Worm (Caenorhabditis elegans) whole organism, L2 larva: ENCODE measurements around the gene B0334.10.
"Not testable (repeated sequence)": the region's sequence is repeated elsewhere in the genome, so short reads cannot be mapped to it uniquely, and the experiment has no call there.

Experiments used
- C34F6.9 ChIP-seq: fragments of 150-350 bp; optimal IDR thresholded peaks from 2 replicates; lab custom pipeline; 2014; ENCODE audit warnings: missing biosample characterization, missing genetic modification characterization
- F13H6.1 ChIP-seq: sonication (generic microtip); optimal IDR thresholded peaks from 2 replicates; lab custom pipeline; 2016; ENCODE audit warnings: missing genetic modification characterization, missing compliant biosample characterization
- R02D3.7 ChIP-seq: fragments of 150-350 bp; optimal IDR thresholded peaks from 2 replicates; lab custom pipeline; 2014; ENCODE audit warnings: missing biosample characterization, missing genetic modification characterization
- Y55F3AM.14 ChIP-seq: fragments of 200-800 bp; sonication (Bioruptor generic); optimal IDR thresholded peaks from 2 replicates; lab custom pipeline; 2018; ENCODE audit warnings: mild to moderate bottlenecking, missing genetic modification characterization, missing compliant biosample characterization
- ZK546.5 ChIP-seq: sonication (generic microtip); optimal IDR thresholded peaks from 2 replicates; lab custom pipeline; 2017; ENCODE audit warnings: missing biosample characterization, missing genetic modification characterization
- aly-2 ChIP-seq: fragments of 150-350 bp; optimal IDR thresholded peaks from 2 replicates; lab custom pipeline; 2014; ENCODE audit warnings: missing biosample characterization, missing genetic modification characterization
- blmp-1 ChIP-seq: sonication (generic microtip); optimal IDR thresholded peaks from 2 replicates; lab custom pipeline; 2017; ENCODE audit warnings: missing genetic modification characterization, mild to moderate bottlenecking, missing compliant biosample characterization, antibody characterized with exemption, moderate library complexity; ENCODE audit not compliant: insufficient read depth
- ceh-82 ChIP-seq: fragments of 150-350 bp; optimal IDR thresholded peaks from 2 replicates; lab custom pipeline; 2014; ENCODE audit warnings: missing biosample characterization, missing genetic modification characterization
- crh-2 ChIP-seq: sonication (generic microtip); optimal IDR thresholded peaks from 2 replicates; lab custom pipeline; 2017; ENCODE audit warnings: missing biosample characterization, missing genetic modification characterization
- dmd-4 ChIP-seq: sonication (generic microtip); optimal IDR thresholded peaks from 2 replicates; lab custom pipeline; 2017; ENCODE audit warnings: missing biosample characterization, missing genetic modification characterization
- egl-27 ChIP-seq: sonication (generic microtip); optimal IDR thresholded peaks from 3 replicates; lab custom pipeline; 2017; ENCODE audit warnings: missing biosample characterization, missing genetic modification reagents, missing genetic modification characterization
- elt-1 ChIP-seq: fragments of 150-350 bp; optimal IDR thresholded peaks from 2 replicates; lab custom pipeline; 2014; ENCODE audit warnings: missing biosample characterization, missing genetic modification characterization
- fos-1 ChIP-seq: fragments of 150-350 bp; optimal IDR thresholded peaks from 2 replicates; lab custom pipeline; 2014; ENCODE audit warnings: missing biosample characterization, missing genetic modification characterization
- gmeb-1 ChIP-seq: fragments of 150-350 bp; optimal IDR thresholded peaks from 2 replicates; lab custom pipeline; 2014; ENCODE audit warnings: missing biosample characterization, missing genetic modification characterization
- lin-11 ChIP-seq: fragments of 150-350 bp; sonication (generic microtip); optimal IDR thresholded peaks from 2 replicates; lab custom pipeline; 2014; ENCODE audit warnings: missing biosample characterization, missing genetic modification characterization, inconsistent platforms, mixed read lengths
- lin-13 ChIP-seq: fragments of 150-350 bp; optimal IDR thresholded peaks from 2 replicates; lab custom pipeline; 2014; ENCODE audit warnings: missing biosample characterization, missing genetic modification reagents, missing genetic modification characterization
- lin-39 ChIP-seq: fragments of 150-350 bp; optimal IDR thresholded peaks from 2 replicates; lab custom pipeline; 2014; ENCODE audit warnings: missing biosample characterization, missing genetic modification reagents, missing genetic modification characterization
- lsy-2 ChIP-seq, 2 experiments: fragments of 150-350 bp in 1 of 2; sonication (generic microtip) in 1 of 2; optimal IDR thresholded peaks; 2 replicates each; lab custom pipeline; 2014 to 2017; ENCODE audit warnings: missing biosample characterization in 2 of 2, missing genetic modification characterization in 2 of 2
- mab-5 ChIP-seq: fragments of 150-350 bp; optimal IDR thresholded peaks from 2 replicates; lab custom pipeline; 2014; ENCODE audit warnings: missing biosample characterization, missing genetic modification characterization
- mdl-1 ChIP-seq, 2 experiments: fragments of 150-350 bp in 1 of 2; sonication (generic microtip) in 1 of 2; optimal IDR thresholded peaks; 2 replicates each; lab custom pipeline; 2017; ENCODE audit warnings: missing biosample characterization in 2 of 2, missing genetic modification characterization in 2 of 2
- nhr-11 ChIP-seq: fragments of 150-350 bp; optimal IDR thresholded peaks from 2 replicates; lab custom pipeline; 2014; ENCODE audit warnings: missing biosample characterization, missing genetic modification characterization
- nhr-12 ChIP-seq: fragments of 150-350 bp; optimal IDR thresholded peaks from 2 replicates; lab custom pipeline; 2014; ENCODE audit warnings: missing biosample characterization, missing genetic modification characterization
- nhr-129 ChIP-seq: fragments of 150-350 bp; optimal IDR thresholded peaks from 2 replicates; lab custom pipeline; 2014; ENCODE audit warnings: missing biosample characterization, missing genetic modification characterization
- nhr-21 ChIP-seq: fragments of 150-350 bp; optimal IDR thresholded peaks from 2 replicates; lab custom pipeline; 2014; ENCODE audit warnings: missing biosample characterization, missing genetic modification characterization
- nhr-23 ChIP-seq: fragments of 150-350 bp; optimal IDR thresholded peaks from 2 replicates; lab custom pipeline; 2014; ENCODE audit warnings: missing biosample characterization, missing genetic modification reagents, missing genetic modification characterization
- nhr-237 ChIP-seq: fragments of 150-350 bp; optimal IDR thresholded peaks from 2 replicates; lab custom pipeline; 2014; ENCODE audit warnings: missing biosample characterization, missing genetic modification characterization
- nhr-25 ChIP-seq: fragments of 150-350 bp; sonication (generic microtip); optimal IDR thresholded peaks from 3 replicates; lab custom pipeline; 2014; ENCODE audit warnings: missing biosample characterization, missing genetic modification characterization
- nhr-6 ChIP-seq: fragments of 150-350 bp; optimal IDR thresholded peaks from 2 replicates; lab custom pipeline; 2014; ENCODE audit warnings: missing biosample characterization, missing genetic modification characterization
- nhr-77 ChIP-seq: fragments of 150-350 bp; optimal IDR thresholded peaks from 2 replicates; lab custom pipeline; 2014; ENCODE audit warnings: missing biosample characterization, missing genetic modification characterization
- sem-4 ChIP-seq: fragments of 150-350 bp; optimal IDR thresholded peaks from 2 replicates; lab custom pipeline; 2014; ENCODE audit warnings: missing biosample characterization, missing genetic modification reagents, missing genetic modification characterization
- skn-1 ChIP-seq: sonication (generic microtip); optimal IDR thresholded peaks from 2 replicates; lab custom pipeline; 2017; ENCODE audit warnings: missing biosample characterization, missing genetic modification characterization
- sma-3 ChIP-seq: sonication (generic microtip); optimal IDR thresholded peaks from 2 replicates; lab custom pipeline; 2016; ENCODE audit warnings: missing genetic modification reagents, missing genetic modification characterization, missing compliant biosample characterization
- sma-9 ChIP-seq, 2 experiments: fragments of 150-350 bp in 1 of 2; sonication (generic microtip) in 1 of 2; optimal IDR thresholded peaks; 2 replicates each; lab custom pipeline; 2014 to 2016; ENCODE audit warnings: missing genetic modification characterization in 2 of 2, mild to moderate bottlenecking in 1 of 2, missing biosample characterization in 1 of 2, missing compliant biosample characterization in 1 of 2, missing genetic modification reagents in 1 of 2, moderate library complexity in 1 of 2
- snpc-4 ChIP-seq: fragments of 150-350 bp; optimal IDR thresholded peaks from 2 replicates; lab custom pipeline; 2014; ENCODE audit warnings: missing biosample characterization, missing genetic modification characterization
- unc-39 ChIP-seq: fragments of 150-350 bp; optimal IDR thresholded peaks from 2 replicates; lab custom pipeline; 2014; ENCODE audit warnings: missing biosample characterization, missing genetic modification characterization
- unc-55 ChIP-seq: fragments of 150-350 bp; sonication (generic microtip); optimal IDR thresholded peaks from 3 replicates; lab custom pipeline; 2014; ENCODE audit warnings: missing biosample characterization, missing genetic modification reagents, missing genetic modification characterization
- zag-1 ChIP-seq: fragments of 150-350 bp; optimal IDR thresholded peaks from 2 replicates; lab custom pipeline; 2014; ENCODE audit warnings: missing biosample characterization, missing genetic modification characterization
- ztf-1 ChIP-seq: fragments of 200-800 bp; sonication (Bioruptor generic); conservative IDR thresholded peaks from 2 replicates; pipeline ENCODE4 v1.3.6; 2022; ENCODE audit warnings: missing genetic modification characterization, missing compliant biosample characterization
- ztf-11 ChIP-seq: sonication (generic microtip); optimal IDR thresholded peaks from 2 replicates; lab custom pipeline; 2017; ENCODE audit warnings: missing biosample characterization, missing genetic modification characterization
- ztf-4 ChIP-seq: fragments of 150-350 bp; optimal IDR thresholded peaks from 2 replicates; lab custom pipeline; 2014; ENCODE audit warnings: missing biosample characterization, missing genetic modification characterization

Gene B0334.10

ce11 chrII:11533716-11534115, 15.4 kb downstream of the B0334.10 start, which contains the start of gene mdt-8:
Gene mdt-8, minus strand, starts transcription at chrII:11533816.
- TF ChIP-seq ztf-11 (no peak), dmd-4 (tag; lab: Kevin White, UChicago) (no peak), aly-2 (tag; lab: Kevin White, UChicago) (no peak), nhr-11 (tag; lab: Kevin White, UChicago) (no peak), unc-39 (tag; lab: Kevin White, UChicago) (no peak), ztf-1 (no peak), nhr-25 (tag; lab: Kevin White, UChicago) (no peak), Y55F3AM.14 (GFP tag; lab: Kevin White, UChicago) (no peak), elt-1 (no peak), sma-3 (GFP tag; lab: Kevin White, UChicago) (no peak), fos-1 (tag; lab: Kevin White, UChicago) (no peak), mdl-1 (tag; optimal IDR thresholded peaks at IDR 0.05; lab: Kevin White, UChicago) (no peak), nhr-12 (tag; lab: Kevin White, UChicago) (no peak), nhr-77 (tag; lab: Kevin White, UChicago) (no peak), zag-1 (tag; lab: Kevin White, UChicago) (no peak), skn-1 (tag; lab: Kevin White, UChicago) (no peak), lsy-2 (tag; optimal IDR thresholded peaks at IDR 0.05; lab: Kevin White, UChicago) (no peak), nhr-23 (tag; lab: Kevin White, UChicago) (no peak), ztf-4 (tag; lab: Kevin White, UChicago) (no peak)

ce11 chrII:11534429-11535099, 16.3 kb downstream of the B0334.10 start, which contains the start of gene Y62F5A.12:
Gene Y62F5A.12, minus strand, starts transcription at chrII:11534479.
- TF ChIP-seq sem-4 (tag; lab: Kevin White, UChicago) (peak; percentile 50), Y55F3AM.14 (GFP tag; lab: Kevin White, UChicago) (peak; percentile 73), F13H6.1 (tag; lab: Kevin White, UChicago) (peak; percentile 89), snpc-4 (tag; lab: Kevin White, UChicago) (peak; percentile 10), nhr-6 (tag; lab: Kevin White, UChicago) (peak; percentile 5), sma-3 (GFP tag; lab: Kevin White, UChicago) (peak; percentile 94), zag-1 (tag; lab: Kevin White, UChicago) (peak; percentile 2), ceh-82 (tag; lab: Kevin White, UChicago) (peak; percentile 65), C34F6.9 (peak; percentile 62), nhr-25 (tag; lab: Kevin White, UChicago) (peak; percentile 52), unc-55 (peak; percentile 68), mdl-1 (tag; optimal IDR thresholded peaks at IDR 0.05; lab: Kevin White, UChicago) (peak in 1 of 2 experiments; percentile 58), lin-11 (tag; lab: Kevin White, UChicago) (peak; percentile 39), egl-27 (peak; percentile 64), gmeb-1 (tag; lab: Kevin White, UChicago) (peak; percentile 86), ztf-4 (tag; lab: Kevin White, UChicago) (peak; percentile 49), mab-5 (tag; lab: Kevin White, UChicago) (peak; percentile 5), ZK546.5 (tag; lab: Kevin White, UChicago) (peak; percentile 38), lin-13 (peak; percentile 88), lsy-2 (tag; optimal IDR thresholded peaks at IDR 0.05; lab: Kevin White, UChicago) (peak; percentile 59 to 81), nhr-21 (peak; percentile 54), crh-2 (tag; lab: Kevin White, UChicago) (peak; percentile 71), nhr-129 (tag; lab: Kevin White, UChicago) (peak; percentile 69), sma-9 (GFP tag; optimal IDR thresholded peaks at IDR 0.05; lab: Kevin White, UChicago) (peak; percentile 88), fos-1 (tag; lab: Kevin White, UChicago) (peak; percentile 12)
- not testable (repeated sequence) for TF ChIP-seq sma-9 (tag; optimal IDR thresholded peaks at IDR 0.05; lab: Kevin White, UChicago)

- TF ChIP-seq lin-39 (tag; lab: Kevin White, UChicago) (no peak), unc-55 (no peak), aly-2 (tag; lab: Kevin White, UChicago) (no peak), egl-27 (no peak), zag-1 (tag; lab: Kevin White, UChicago) (no peak), ceh-82 (tag; lab: Kevin White, UChicago) (no peak), R02D3.7 (tag; lab: Kevin White, UChicago) (no peak), elt-1 (no peak), lin-13 (no peak), sma-9 (GFP tag; optimal IDR thresholded peaks at IDR 0.05; lab: Kevin White, UChicago) (no peak), sma-9 (tag; optimal IDR thresholded peaks at IDR 0.05; lab: Kevin White, UChicago) (no peak), sma-3 (GFP tag; lab: Kevin White, UChicago) (no peak), unc-39 (tag; lab: Kevin White, UChicago) (no peak), gmeb-1 (tag; lab: Kevin White, UChicago) (no peak), F13H6.1 (tag; lab: Kevin White, UChicago) (no peak), blmp-1 (tag; lab: Kevin White, UChicago) (no peak), nhr-237 (no peak)
Observed at ce11 chrII:11535429-11535828, 17.1 kb downstream of the B0334.10 start.
